Worm (Caenorhabditis elegans) whole organism, mixed stage, embryonic: ENCODE results near the gene T08A11.1.

Source experiments
- M03D4.4 ChIP-seq: sonication (generic microtip); optimal IDR thresholded peaks from 2 replicates; lab custom pipeline; 2017; ENCODE audit warnings: mild to moderate bottlenecking, missing genetic modification characterization, missing compliant biosample characterization
- bed-3 ChIP-seq: fragments of 200-800 bp; sonication (Bioruptor generic); optimal IDR thresholded peaks from 3 replicates; lab custom pipeline; 2018; ENCODE audit warnings: mild to moderate bottlenecking, missing genetic modification characterization, moderate library complexity, missing compliant biosample characterization
- blmp-1 ChIP-seq: fragments of 150-350 bp; optimal IDR thresholded peaks from 2 replicates; lab custom pipeline; 2014; ENCODE audit warnings: missing biosample characterization, missing genetic modification characterization
- ceh-39 ChIP-seq: fragments of 150-350 bp; optimal IDR thresholded peaks from 2 replicates; lab custom pipeline; 2014; ENCODE audit warnings: missing biosample characterization, missing genetic modification characterization
- ceh-83 ChIP-seq: fragments of 200-800 bp; sonication (Bioruptor generic); optimal IDR thresholded peaks from 2 replicates; lab custom pipeline; 2018; ENCODE audit warnings: mild to moderate bottlenecking, missing genetic modification characterization, missing compliant biosample characterization
- ces-1 ChIP-seq: fragments of 150-350 bp; optimal IDR thresholded peaks from 2 replicates; lab custom pipeline; 2014; ENCODE audit warnings: missing biosample characterization, missing genetic modification reagents, missing genetic modification characterization
- cnd-1 ChIP-seq: fragments of 200-800 bp; sonication (Bioruptor generic); optimal IDR thresholded peaks from 2 replicates; lab custom pipeline; 2018; ENCODE audit warnings: mild to moderate bottlenecking, missing genetic modification characterization, missing compliant biosample characterization
- drap-1 ChIP-seq: fragments of 200-800 bp; sonication (Bioruptor generic); optimal IDR thresholded peaks from 3 replicates; lab custom pipeline; 2018; ENCODE audit warnings: mild to moderate bottlenecking, missing genetic modification characterization, missing compliant biosample characterization
- elt-1 ChIP-seq: sonication (generic microtip); optimal IDR thresholded peaks from 2 replicates; lab custom pipeline; 2017; ENCODE audit warnings: missing genetic modification characterization, mild to moderate bottlenecking, missing compliant biosample characterization, antibody characterized with exemption, moderate library complexity, borderline replicate concordance; ENCODE audit not compliant: insufficient read depth
- elt-3 ChIP-seq: fragments of 150-350 bp; optimal IDR thresholded peaks from 2 replicates; lab custom pipeline; 2014; ENCODE audit warnings: missing biosample characterization, missing genetic modification characterization
- ham-2 ChIP-seq: fragments of 200-800 bp; sonication (Bioruptor generic); optimal IDR thresholded peaks from 2 replicates; lab custom pipeline; 2018; ENCODE audit warnings: mild to moderate bottlenecking, missing genetic modification characterization, missing compliant biosample characterization
- hlh-1 ChIP-seq: fragments of 150-350 bp; optimal IDR thresholded peaks from 2 replicates; lab custom pipeline; 2014; ENCODE audit warnings: missing biosample characterization, missing genetic modification reagents, missing genetic modification characterization
- lin-13 ChIP-seq: fragments of 150-350 bp; optimal IDR thresholded peaks from 2 replicates; lab custom pipeline; 2014; ENCODE audit warnings: missing biosample characterization, missing genetic modification characterization
- lin-32 ChIP-seq: fragments of 200-800 bp; sonication (Bioruptor generic); optimal IDR thresholded peaks from 2 replicates; lab custom pipeline; 2018; ENCODE audit warnings: mild to moderate bottlenecking, missing genetic modification characterization, missing compliant biosample characterization
- lsy-2 ChIP-seq: fragments of 150-350 bp; optimal IDR thresholded peaks from 2 replicates; lab custom pipeline; 2014; ENCODE audit warnings: missing biosample characterization, missing genetic modification characterization
- mab-5 ChIP-seq: fragments of 150-350 bp; optimal IDR thresholded peaks from 2 replicates; lab custom pipeline; 2014; ENCODE audit warnings: missing biosample characterization, missing genetic modification characterization
- mep-1 ChIP-seq: fragments of 150-350 bp; optimal IDR thresholded peaks from 2 replicates; lab custom pipeline; 2017; ENCODE audit warnings: missing biosample characterization, missing genetic modification reagents, missing genetic modification characterization, inconsistent platforms
- mls-2 ChIP-seq: sonication (generic microtip); optimal IDR thresholded peaks from 2 replicates; lab custom pipeline; 2016; ENCODE audit warnings: mild to moderate bottlenecking, missing genetic modification characterization, moderate library complexity, missing compliant biosample characterization
- nhr-12 ChIP-seq: fragments of 150-350 bp; optimal IDR thresholded peaks from 2 replicates; lab custom pipeline; 2014; ENCODE audit warnings: missing biosample characterization, missing genetic modification characterization
- nhr-2 ChIP-seq: fragments of 150-350 bp; optimal IDR thresholded peaks from 2 replicates; lab custom pipeline; 2014; ENCODE audit warnings: missing biosample characterization, missing genetic modification characterization
- nhr-237 ChIP-seq: fragments of 150-350 bp; optimal IDR thresholded peaks from 2 replicates; lab custom pipeline; 2014; ENCODE audit warnings: missing biosample characterization, missing genetic modification characterization
- nhr-76 ChIP-seq: sonication (generic microtip); optimal IDR thresholded peaks from 2 replicates; lab custom pipeline; 2017; ENCODE audit warnings: missing biosample characterization, missing genetic modification characterization
- pha-4 ChIP-seq: fragments of 150-350 bp; optimal IDR thresholded peaks from 2 replicates; lab custom pipeline; 2018; ENCODE audit warnings: missing biosample characterization, missing genetic modification reagents, missing genetic modification characterization
- snpc-4 ChIP-seq: fragments of 150-350 bp; optimal IDR thresholded peaks from 2 replicates; lab custom pipeline; 2014; ENCODE audit warnings: missing biosample characterization, missing genetic modification characterization
- sptf-1 ChIP-seq: sonication (generic microtip); optimal IDR thresholded peaks from 2 replicates; lab custom pipeline; 2017; ENCODE audit warnings: mild to moderate bottlenecking, missing genetic modification characterization, moderate library complexity, missing compliant biosample characterization
- unc-120 ChIP-seq: sonication (generic microtip); optimal IDR thresholded peaks from 2 replicates; lab custom pipeline; 2017; ENCODE audit warnings: missing genetic modification characterization, missing compliant biosample characterization; ENCODE audit not compliant: poor library complexity, severe bottlenecking
- unc-39 ChIP-seq: fragments of 150-350 bp; optimal IDR thresholded peaks from 2 replicates; lab custom pipeline; 2014; ENCODE audit warnings: missing biosample characterization, missing genetic modification characterization
- unc-62 ChIP-seq: fragments of 150-350 bp; optimal IDR thresholded peaks from 2 replicates; lab custom pipeline; 2014; ENCODE audit warnings: missing biosample characterization, missing genetic modification reagents, missing genetic modification characterization
- zip-8 ChIP-seq: fragments of 150-350 bp; optimal IDR thresholded peaks from 2 replicates; lab custom pipeline; 2014; ENCODE audit warnings: missing biosample characterization, missing genetic modification characterization

T08A11.1 gene

DNA sequence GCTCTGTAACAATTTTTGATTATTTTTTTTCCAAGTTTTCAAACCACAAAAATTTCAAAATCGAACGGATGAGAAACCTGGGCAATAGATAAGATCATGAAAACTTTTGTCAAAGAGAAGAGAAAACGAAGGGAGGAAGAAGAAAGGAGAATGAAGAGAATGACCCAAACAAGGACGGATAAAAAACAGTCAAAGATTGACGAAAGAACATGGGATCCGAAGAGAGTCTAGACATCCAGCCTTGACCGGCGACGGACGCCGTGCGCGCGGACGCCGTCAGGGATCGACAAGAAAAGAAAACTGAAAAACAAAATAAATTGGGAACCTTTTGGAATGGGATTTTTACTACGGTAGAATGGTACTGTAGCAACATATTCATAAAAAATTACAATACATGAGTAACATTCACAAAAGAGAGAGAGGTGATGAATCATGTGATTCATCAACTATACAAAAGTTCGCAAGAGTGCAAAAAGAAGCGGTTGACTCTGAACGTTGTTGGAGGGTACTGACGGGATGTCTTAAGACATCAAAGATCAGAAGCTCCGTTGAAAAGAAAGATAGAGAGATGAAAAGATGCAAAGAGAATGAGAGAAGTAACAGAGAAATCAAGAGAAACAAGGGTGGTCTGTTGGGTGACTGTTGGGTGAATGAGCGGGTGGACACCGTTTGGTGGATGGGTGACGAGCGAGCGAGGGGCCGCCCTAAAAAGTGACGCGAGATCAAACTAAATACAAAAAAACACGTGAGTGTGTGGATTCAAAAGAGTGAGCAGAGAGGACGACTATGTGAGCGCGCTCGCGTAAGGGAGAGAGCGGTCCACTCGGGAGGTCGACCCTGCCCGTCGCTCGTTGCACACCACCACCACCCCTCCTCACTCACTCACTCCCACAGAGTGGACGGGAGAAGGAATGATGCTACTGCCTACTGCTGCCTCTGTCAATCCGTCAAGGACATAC, 17.5 kb upstream of the T08A11.1 start, which contains the start of gene sup-26:
Gene sup-26, minus strand, starts transcription at position 10 of the 959 bp plus-strand sequence.
- TF ChIP-seq drap-1 (GFP tag; lab: Kevin White, UChicago) (peak; percentile 35), mls-2 (tag; lab: Kevin White, UChicago) (peak; percentile 36), ceh-39 (peak; percentile 8), mep-1 (tag; lab: Kevin White, UChicago) (peak; percentile 10), M03D4.4 (tag; lab: Kevin White, UChicago) (peak; percentile 73), lin-13 (tag; lab: Kevin White, UChicago) (peak; percentile 13), unc-62 (GFP tag; lab: Kevin White, UChicago) (peak; percentile 67), elt-3 (tag; lab: Kevin White, UChicago) (no peak), unc-120 (tag; lab: Kevin White, UChicago) (peak; percentile 68), lsy-2 (peak; percentile 25), cnd-1 (tag; lab: Kevin White, UChicago) (peak; percentile 49), sptf-1 (tag; lab: Kevin White, UChicago) (peak; percentile 45), bed-3 (GFP tag; lab: Kevin White, UChicago) (no peak), ham-2 (peak; percentile 58), nhr-237 (tag; lab: Kevin White, UChicago) (no peak), snpc-4 (tag; lab: Kevin White, UChicago) (no peak), hlh-1 (tag; lab: Kevin White, UChicago) (peak; percentile 62)

- TF ChIP-seq nhr-76 (no peak), cnd-1 (tag; lab: Kevin White, UChicago) (no peak)
Measured at ce11 chrIII:4278203-4278602, 15.3 kb upstream of the T08A11.1 start.

DNA sequence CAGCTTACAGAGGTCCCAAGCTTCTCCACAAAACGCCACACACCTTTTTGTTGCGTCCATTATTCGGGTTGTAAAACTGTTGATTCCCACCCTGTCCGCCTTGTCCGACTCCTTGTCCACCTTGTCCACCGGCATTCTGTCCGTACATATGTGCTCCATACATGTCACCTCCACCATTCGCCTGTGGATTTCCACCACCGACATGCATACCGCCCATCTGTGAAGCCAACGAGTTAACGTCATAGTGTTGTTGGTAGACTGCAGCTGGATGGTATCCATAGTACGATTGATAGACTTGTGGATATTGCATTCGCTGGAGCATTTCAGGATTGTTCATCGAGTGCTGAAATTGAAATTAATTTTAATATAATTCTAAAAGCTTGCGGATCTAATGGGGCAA, 14.8 kb upstream of the T08A11.1 start:
- TF ChIP-seq M03D4.4 (tag; lab: Kevin White, UChicago) (peak; percentile 44), cnd-1 (tag; lab: Kevin White, UChicago) (no peak), blmp-1 (tag; lab: Kevin White, UChicago) (no peak)

ce11 chrIII:4276277-4276676, 13.3 kb upstream of the T08A11.1 start:
- peak; percentile 71 for TF ChIP-seq ceh-83 (GFP tag; lab: Kevin White, UChicago)
- no peak for TF ChIP-seq bed-3 (GFP tag; lab: Kevin White, UChicago)

DNA sequence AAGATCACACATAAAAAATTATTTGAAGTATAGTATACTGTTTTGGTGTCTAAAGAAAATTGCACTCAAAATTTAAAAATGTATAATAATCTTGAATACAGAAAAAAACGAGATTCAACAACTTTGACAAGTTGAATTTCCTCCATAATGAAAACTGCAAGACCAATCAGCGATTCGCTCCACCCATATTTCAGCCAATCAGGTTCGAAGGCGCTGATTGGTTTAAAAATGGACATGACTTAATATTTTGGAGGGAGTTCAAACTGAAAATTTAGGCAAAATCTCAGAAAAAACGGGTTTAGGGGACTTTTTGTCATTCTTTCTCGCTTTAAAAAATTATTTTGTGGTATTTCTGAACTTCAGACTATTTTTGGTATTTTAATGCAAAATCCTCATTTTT, 12.8 kb upstream of the T08A11.1 start:
- no peak for TF ChIP-seq mab-5 (tag; lab: Kevin White, UChicago)
- no peak for TF ChIP-seq blmp-1 (tag; lab: Kevin White, UChicago)
- TF ChIP-seq unc-62 (GFP tag; lab: Kevin White, UChicago), result no peak
- TF ChIP-seq pha-4 (tag; lab: Kevin White, UChicago), result no peak
- no peak for TF ChIP-seq ceh-39
- no peak for TF ChIP-seq lsy-2
- no peak for TF ChIP-seq ces-1 (GFP tag; lab: Kevin White, UChicago)
- TF ChIP-seq unc-39 (tag; lab: Kevin White, UChicago), result no peak

DNA sequence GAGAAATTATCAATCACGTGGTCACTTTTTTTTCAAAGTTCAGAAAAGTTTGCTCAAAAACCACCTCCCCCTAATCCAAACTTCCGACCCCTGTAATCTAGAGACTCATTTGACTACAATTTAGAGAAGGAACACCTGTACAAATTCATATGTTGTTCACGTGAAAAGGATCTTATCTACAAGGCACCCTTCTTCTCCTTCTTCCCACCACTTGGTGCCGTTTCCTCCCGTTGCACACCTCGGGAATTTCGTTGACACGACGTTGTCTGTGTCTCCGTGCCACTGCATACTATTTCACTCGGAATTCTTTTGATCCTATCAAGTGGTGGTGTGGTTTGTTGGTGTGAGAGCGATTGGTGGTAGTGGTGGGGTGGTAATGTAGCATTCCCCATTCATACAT, 11.6 kb upstream of the T08A11.1 start:
- TF ChIP-seq nhr-2, result peak; percentile 81
- TF ChIP-seq cnd-1 (tag; lab: Kevin White, UChicago), result peak; percentile 56
- TF ChIP-seq nhr-12 (tag; lab: Kevin White, UChicago), result no peak
- TF ChIP-seq nhr-76, result no peak
- peak; percentile 56 for TF ChIP-seq mep-1 (tag; lab: Kevin White, UChicago)
- peak; percentile 77 for TF ChIP-seq hlh-1 (tag; lab: Kevin White, UChicago)
- no peak for TF ChIP-seq zip-8 (tag; lab: Kevin White, UChicago)
- TF ChIP-seq ceh-83 (GFP tag; lab: Kevin White, UChicago), result no peak
- TF ChIP-seq lsy-2, result no peak
- no peak for TF ChIP-seq mls-2 (tag; lab: Kevin White, UChicago)
- no peak for TF ChIP-seq unc-39 (tag; lab: Kevin White, UChicago)
- TF ChIP-seq lin-32 (GFP tag; lab: Kevin White, UChicago), result no peak
- TF ChIP-seq unc-120 (tag; lab: Kevin White, UChicago), result no peak
- TF ChIP-seq elt-1 (tag; lab: Kevin White, UChicago), result peak; percentile 16
- TF ChIP-seq M03D4.4 (tag; lab: Kevin White, UChicago), result peak; percentile 14
- TF ChIP-seq blmp-1 (tag; lab: Kevin White, UChicago), result no peak
- TF ChIP-seq pha-4 (tag; lab: Kevin White, UChicago), result no peak
- TF ChIP-seq ceh-39, result peak; percentile 43
